Fruit fly (Drosophila melanogaster) whole organism, prepupa: Measurements from ENCODE around the gene fend.

Experiments used
- CG6276 ChIP-seq: fragments of 200-800 bp; sonication (Bioruptor generic); optimal IDR thresholded peaks from 2 replicates; lab custom pipeline; 2017; ENCODE audit warnings: missing biosample characterization, mild to moderate bottlenecking, missing genetic modification characterization
- CG6792 ChIP-seq: fragments of 200-800 bp; sonication (Bioruptor generic); optimal IDR thresholded peaks from 3 replicates; lab custom pipeline; 2016; ENCODE audit warnings: missing biosample characterization, missing genetic modification characterization
- CG6808 ChIP-seq: fragments of 200-800 bp; sonication (Bioruptor generic); optimal IDR thresholded peaks from 3 replicates; lab custom pipeline; 2017; ENCODE audit warnings: missing biosample characterization, missing genetic modification characterization, mild to moderate bottlenecking, moderate library complexity, missing genetic modification reagents
- CG7368 ChIP-seq: fragments of 200-800 bp; sonication (Bioruptor generic); optimal IDR thresholded peaks from 3 replicates; lab custom pipeline; 2016; ENCODE audit warnings: missing biosample characterization, missing genetic modification characterization
- CG8319 ChIP-seq: fragments of 200-800 bp; sonication (Bioruptor generic); optimal IDR thresholded peaks from 3 replicates; lab custom pipeline; 2016; ENCODE audit warnings: missing biosample characterization, missing genetic modification characterization
- CG9139 ChIP-seq: fragments of 200-800 bp; sonication (Bioruptor generic); optimal IDR thresholded peaks from 3 replicates; lab custom pipeline; 2017; ENCODE audit warnings: missing biosample characterization, mild to moderate bottlenecking, missing genetic modification characterization
- Smox ChIP-seq: fragments of 200-800 bp; sonication (Bioruptor generic); optimal IDR thresholded peaks from 3 replicates; lab custom pipeline; 2016; ENCODE audit warnings: missing biosample characterization, missing genetic modification characterization
- esn ChIP-seq: fragments of 200-800 bp; sonication (Bioruptor generic); optimal IDR thresholded peaks from 2 replicates; lab custom pipeline; 2016; ENCODE audit warnings: missing biosample characterization, mild to moderate bottlenecking, missing genetic modification characterization, moderate library complexity
- fd59A ChIP-seq: fragments of 200-800 bp; sonication (Bioruptor generic); optimal IDR thresholded peaks from 2 replicates; lab custom pipeline; 2017; ENCODE audit warnings: missing biosample characterization, mild to moderate bottlenecking, missing genetic modification characterization, missing genetic modification reagents
- lz ChIP-seq: fragments of 200-800 bp; sonication (Bioruptor generic); optimal IDR thresholded peaks from 3 replicates; lab custom pipeline; 2016; ENCODE audit warnings: missing biosample characterization, missing genetic modification characterization
- salr ChIP-seq, 2 experiments: fragments of 200-800 bp; sonication (Bioruptor generic); optimal IDR thresholded peaks; 3 replicates each; lab custom pipeline; 2016 to 2018; ENCODE audit warnings: missing biosample characterization in 2 of 2, missing genetic modification characterization in 2 of 2, mild to moderate bottlenecking in 1 of 2
- svp ChIP-seq: fragments of 200-800 bp; sonication (Bioruptor generic); peaks from one replicate; lab custom pipeline; 2016; ENCODE audit warnings: missing biosample characterization, missing genetic modification characterization

dm6 chrX:9134241-9134849, 554 bp downstream of the fend start:
- TF ChIP-seq CG7368 (no peak), Smox (GFP tag; lab: Kevin White, UChicago) (no peak), salr (GFP tag; optimal IDR thresholded peaks at IDR 0.05; lab: Kevin White, UChicago) (no peak), fd59A (GFP tag; lab: Kevin White, UChicago) (no peak), lz (GFP tag; lab: Kevin White, UChicago) (no peak), svp (GFP tag; lab: Kevin White, UChicago) (peak; percentile 78), CG6808 (GFP tag; lab: Kevin White, UChicago) (peak; percentile 35), CG6792 (GFP tag; lab: Kevin White, UChicago) (no peak), CG8319 (GFP tag; lab: Kevin White, UChicago) (no peak), CG9139 (no peak), esn (GFP tag; lab: Kevin White, UChicago) (no peak), CG6276 (GFP tag; lab: Kevin White, UChicago) (no peak)
